Worm (Caenorhabditis elegans) whole organism, L4/young adult: ENCODE results near the gene F13B12.6.

ENCODE experiments used
- W03F9.2 ChIP-seq: fragments of 150-350 bp; optimal IDR thresholded peaks from 2 replicates; lab custom pipeline; 2014; ENCODE audit warnings: missing biosample characterization, missing genetic modification characterization
- dao-5 ChIP-seq: sonication (generic microtip); optimal IDR thresholded peaks from 2 replicates; lab custom pipeline; 2016; ENCODE audit warnings: missing genotype, missing genetic modification characterization, moderate library complexity, missing compliant biosample characterization
- him-1 ChIP-seq: sonication (generic microtip); optimal IDR thresholded peaks from 2 replicates; lab custom pipeline; 2016; ENCODE audit warnings: missing genotype, missing genetic modification reagents, missing genetic modification characterization, missing compliant biosample characterization

Gene F13B12.6

DNA sequence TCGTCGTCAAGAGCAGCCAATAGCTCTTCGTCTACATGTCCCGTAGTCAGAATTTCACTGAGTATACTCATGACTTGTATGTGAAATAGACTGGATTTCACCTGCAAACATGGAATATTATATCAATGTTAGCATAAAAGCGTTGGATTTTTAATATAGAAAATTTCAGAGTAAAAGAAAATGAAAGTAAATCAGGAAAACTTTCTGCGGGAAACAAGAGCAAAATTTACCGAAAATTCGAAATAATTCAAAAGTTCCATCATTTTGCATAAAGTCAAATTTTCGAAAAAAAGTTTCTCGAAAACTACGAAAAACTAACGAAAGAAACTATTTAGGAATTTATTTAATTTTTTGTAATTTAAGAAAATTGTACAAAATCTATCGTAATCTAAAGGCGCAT lies at the start of gene F13B12.6:
TSS of gene F13B12.6 (minus strand) at position 101 of the 400 bp plus-strand sequence.
- TF ChIP-seq him-1 (tag; lab: Kevin White, UChicago): no peak
- no peak for TF ChIP-seq dao-5 (tag; lab: Kevin White, UChicago)
- no peak for TF ChIP-seq W03F9.2 (tag; lab: Kevin White, UChicago)

DNA sequence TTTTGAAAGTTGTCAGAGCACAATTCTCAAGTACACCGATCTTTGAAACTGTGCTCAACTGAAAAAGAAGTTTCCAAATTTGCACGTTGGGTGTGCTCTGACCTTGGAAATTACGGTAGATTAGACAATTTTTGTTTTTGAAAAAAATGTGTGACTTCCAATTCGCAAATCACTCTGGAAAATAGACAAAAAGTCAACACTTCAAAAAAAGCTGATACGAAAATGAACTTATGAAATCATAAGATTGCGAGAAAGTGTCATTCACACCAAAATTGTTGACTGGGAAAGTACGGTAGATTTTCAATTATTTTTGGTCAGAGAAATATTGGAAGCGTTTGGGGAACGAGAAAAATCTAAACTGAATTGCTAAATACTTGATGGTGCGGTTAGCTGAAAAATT lies 49.7 kb upstream of the F13B12.6 start:
- TF ChIP-seq W03F9.2 (tag; lab: Kevin White, UChicago) (no peak), dao-5 (tag; lab: Kevin White, UChicago) (no peak), him-1 (tag; lab: Kevin White, UChicago) (no peak)

DNA sequence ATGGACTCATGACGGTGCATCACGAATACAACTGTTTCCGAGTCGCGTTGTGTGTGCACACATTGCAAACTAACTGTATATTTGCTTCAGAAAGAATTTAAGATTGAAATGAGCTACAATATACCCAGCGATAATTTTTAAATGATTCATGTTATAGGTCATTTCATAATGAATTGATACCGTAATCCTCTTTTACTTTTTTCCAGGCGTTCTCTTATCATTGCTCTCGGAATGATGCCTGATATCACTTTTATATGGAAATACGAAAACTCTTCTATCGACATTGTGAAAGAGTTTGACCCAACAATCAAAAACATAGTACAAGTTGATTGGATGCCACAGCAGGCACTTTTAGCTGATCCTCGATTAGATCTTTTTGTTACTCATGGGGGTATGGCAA lies 48.7 kb upstream of the F13B12.6 start:
- TF ChIP-seq dao-5 (tag; lab: Kevin White, UChicago) (no peak), him-1 (tag; lab: Kevin White, UChicago) (no peak), W03F9.2 (tag; lab: Kevin White, UChicago) (no peak)

DNA sequence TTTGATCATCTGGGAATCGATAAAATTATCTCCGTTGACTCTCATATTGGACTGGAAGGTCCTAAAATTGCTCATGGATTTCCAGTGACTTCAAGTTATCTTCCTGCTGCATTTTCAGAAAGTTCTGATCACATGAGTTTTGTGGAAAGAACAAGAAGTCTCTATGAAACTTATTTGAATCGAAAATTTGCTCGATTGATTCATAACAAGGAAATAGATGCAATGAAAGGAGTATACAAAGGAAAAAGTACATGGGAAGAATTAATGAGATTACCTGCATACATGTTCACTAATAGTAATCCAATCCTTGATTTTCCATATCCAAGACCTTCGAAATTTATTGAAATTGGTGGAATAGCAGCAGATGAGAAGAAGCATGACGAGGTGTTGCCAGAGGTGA lies 48.1 kb upstream of the F13B12.6 start:
- TF ChIP-seq him-1 (tag; lab: Kevin White, UChicago) (no peak), W03F9.2 (tag; lab: Kevin White, UChicago) (no peak), dao-5 (tag; lab: Kevin White, UChicago) (no peak)

DNA sequence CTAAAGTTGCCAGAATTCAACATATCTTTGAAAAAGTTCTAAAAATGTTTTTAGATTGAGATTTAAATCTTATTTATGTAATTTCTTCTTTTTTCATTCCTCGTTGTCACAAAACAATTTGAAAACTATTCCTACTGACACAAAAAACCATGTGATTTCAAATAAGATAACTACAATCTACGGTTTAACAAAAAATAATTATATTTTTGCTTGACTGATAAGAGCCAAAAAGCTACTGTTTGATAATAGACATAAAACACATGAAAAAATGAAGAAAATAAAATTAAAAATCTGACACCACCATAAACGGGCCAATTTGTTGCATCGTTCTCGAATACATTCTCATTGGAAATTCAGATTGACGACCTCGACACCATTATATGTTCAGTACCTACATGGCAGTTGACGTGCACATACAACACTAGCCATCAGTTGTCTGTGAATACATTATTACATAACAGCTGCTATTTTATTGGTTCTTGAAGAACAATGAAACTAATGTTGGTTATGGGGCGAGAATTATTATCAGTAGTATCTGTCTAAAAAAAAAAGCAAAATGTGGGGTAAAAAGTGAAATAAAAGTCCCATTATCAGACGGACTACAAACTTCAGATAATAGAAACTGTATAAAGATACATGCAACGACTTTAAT lies 46.4 kb upstream of the F13B12.6 start, which contains the start of gene ugt-43:
TSS of gene ugt-43 (plus strand) at position 602 of the 652 bp plus-strand sequence.
- TF ChIP-seq him-1 (tag; lab: Kevin White, UChicago): no peak
- TF ChIP-seq W03F9.2 (tag; lab: Kevin White, UChicago): no peak
- no peak for TF ChIP-seq dao-5 (tag; lab: Kevin White, UChicago)

DNA sequence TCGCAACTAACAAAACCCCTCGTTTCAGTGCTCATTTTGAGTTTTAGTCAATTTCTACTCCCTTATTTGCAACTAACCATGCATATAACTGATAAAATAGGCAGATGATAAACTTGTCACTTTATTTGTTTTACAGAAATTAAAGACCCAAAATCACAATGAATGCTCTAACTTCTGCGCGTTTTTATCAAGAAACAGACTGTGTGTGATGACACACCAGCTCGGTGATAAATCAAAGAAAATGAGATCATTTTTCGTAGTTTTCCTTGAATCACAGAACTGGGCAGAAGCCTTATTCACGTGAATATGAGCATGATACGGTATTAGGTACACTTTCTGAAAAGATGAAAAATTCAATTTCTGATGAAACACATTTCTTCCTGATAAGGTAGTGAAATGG lies 45.4 kb upstream of the F13B12.6 start:
- no peak for TF ChIP-seq W03F9.2 (tag; lab: Kevin White, UChicago)
- TF ChIP-seq him-1 (tag; lab: Kevin White, UChicago): no peak

DNA sequence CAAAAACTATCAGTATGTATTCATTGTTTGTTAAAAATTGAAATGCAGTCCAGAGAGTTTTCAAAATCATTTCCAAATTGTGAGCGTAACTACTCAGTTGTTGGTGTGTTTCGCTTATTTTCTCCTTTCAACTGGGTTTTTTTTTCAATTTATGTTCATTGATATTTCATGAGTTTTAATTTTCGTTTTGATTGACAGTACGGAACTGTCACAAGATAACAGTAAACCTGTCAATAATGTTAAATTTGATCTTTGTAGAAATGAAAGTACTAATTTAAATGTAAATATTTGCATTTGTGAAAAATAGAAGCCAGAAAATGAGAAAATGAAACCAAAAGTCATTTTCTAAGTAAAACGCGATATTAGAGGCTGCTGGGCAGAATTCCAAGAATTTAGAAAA lies 44.9 kb upstream of the F13B12.6 start:
- TF ChIP-seq him-1 (tag; lab: Kevin White, UChicago) (no peak), W03F9.2 (tag; lab: Kevin White, UChicago) (no peak), dao-5 (tag; lab: Kevin White, UChicago) (no peak)

DNA sequence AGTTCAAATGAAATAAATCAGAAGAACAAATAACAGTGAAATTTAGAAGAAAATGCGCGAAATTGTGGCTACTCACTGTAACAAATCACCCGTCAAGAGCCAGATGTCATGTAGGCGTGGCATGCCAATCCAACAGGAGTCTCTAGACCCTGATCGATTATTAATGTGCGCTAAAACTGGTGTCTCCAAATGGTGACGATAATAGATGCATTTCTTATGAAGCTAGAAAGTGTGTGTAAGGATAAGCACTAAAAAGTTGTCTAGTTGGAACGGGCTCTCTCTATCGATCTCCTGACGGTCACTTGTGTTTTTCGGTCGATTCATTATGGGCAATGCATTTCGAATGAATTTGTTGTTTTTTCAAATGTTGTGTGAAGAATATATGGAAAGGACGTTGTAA lies 44.1 kb upstream of the F13B12.6 start, which contains the start of gene mec-3:
TSS of gene mec-3 (minus strand) at position 101 of the 400 bp plus-strand sequence.
- no peak for TF ChIP-seq him-1 (tag; lab: Kevin White, UChicago)
- TF ChIP-seq W03F9.2 (tag; lab: Kevin White, UChicago): no peak
- no peak for TF ChIP-seq dao-5 (tag; lab: Kevin White, UChicago)

DNA sequence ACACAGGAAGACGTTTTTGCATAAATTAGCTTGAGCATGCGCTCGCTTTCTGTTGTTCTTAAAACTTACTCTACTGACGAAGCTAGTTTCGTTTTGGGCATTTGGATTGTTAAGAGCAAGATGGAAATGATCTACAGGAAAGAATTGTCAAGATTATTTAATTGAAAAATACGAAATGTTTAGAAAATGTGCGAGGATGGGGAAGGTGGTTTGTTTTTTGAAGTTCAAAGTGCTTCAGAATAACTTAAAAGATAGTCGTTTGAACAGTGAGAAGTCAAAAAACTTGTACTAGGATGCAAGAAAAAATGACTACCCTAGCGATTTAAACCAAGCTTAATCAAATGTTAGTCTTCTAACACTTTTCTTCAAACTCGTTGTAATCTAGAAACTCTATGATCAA lies 39.5 kb upstream of the F13B12.6 start, which contains the start of gene srb-17:
TSS of gene srb-17 (minus strand) at position 101 of the 400 bp plus-strand sequence.
- no peak for TF ChIP-seq W03F9.2 (tag; lab: Kevin White, UChicago)
- TF ChIP-seq dao-5 (tag; lab: Kevin White, UChicago): no peak
- TF ChIP-seq him-1 (tag; lab: Kevin White, UChicago): no peak

DNA sequence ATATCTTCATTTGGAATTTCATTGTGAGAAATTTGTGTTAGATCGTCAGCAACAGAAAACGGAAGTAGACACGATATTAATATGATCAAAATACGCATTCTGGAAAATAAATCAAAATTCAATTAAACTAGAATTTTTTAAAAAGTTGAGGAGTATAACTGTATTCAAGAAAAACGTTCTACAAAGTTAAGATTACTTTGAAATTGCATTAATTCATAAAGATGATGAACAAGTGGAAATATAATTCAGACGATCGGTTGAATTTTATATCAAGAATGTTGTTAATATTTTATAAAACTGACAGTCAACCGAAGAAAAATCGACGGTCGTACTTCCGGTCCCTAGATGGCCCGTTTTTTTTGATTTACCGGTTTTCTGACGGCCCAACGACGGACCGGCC lies 35.3 kb upstream of the F13B12.6 start, which contains the start of gene F01D4.8:
TSS of gene F01D4.8 (minus strand) at position 101 of the 400 bp plus-strand sequence.
- TF ChIP-seq dao-5 (tag; lab: Kevin White, UChicago) (no peak), him-1 (tag; lab: Kevin White, UChicago) (no peak), W03F9.2 (tag; lab: Kevin White, UChicago) (no peak)

DNA sequence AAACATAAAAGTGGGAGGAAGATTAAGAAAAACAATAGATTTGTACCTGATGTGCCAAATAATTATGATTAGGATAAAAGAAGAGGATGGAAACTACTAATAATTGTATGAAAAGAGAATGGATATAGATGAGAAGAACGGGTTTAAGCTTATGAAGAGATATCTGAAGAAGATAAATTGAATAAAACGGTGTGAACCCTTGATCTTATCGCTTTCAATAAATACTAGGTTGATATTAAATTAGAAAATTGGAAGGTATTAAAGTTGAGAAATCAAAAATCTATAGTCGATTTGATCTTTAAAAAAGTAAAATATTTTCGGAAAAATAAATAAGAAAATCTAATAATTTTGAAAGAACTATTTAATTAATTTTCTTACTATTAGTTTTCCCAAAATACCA lies 32.1 kb upstream of the F13B12.6 start, which contains the start of gene F13B12.4:
TSS of gene F13B12.4 (minus strand) at position 101 of the 400 bp plus-strand sequence.
- TF ChIP-seq dao-5 (tag; lab: Kevin White, UChicago) (no peak), him-1 (tag; lab: Kevin White, UChicago) (no peak), W03F9.2 (tag; lab: Kevin White, UChicago) (no peak)

DNA sequence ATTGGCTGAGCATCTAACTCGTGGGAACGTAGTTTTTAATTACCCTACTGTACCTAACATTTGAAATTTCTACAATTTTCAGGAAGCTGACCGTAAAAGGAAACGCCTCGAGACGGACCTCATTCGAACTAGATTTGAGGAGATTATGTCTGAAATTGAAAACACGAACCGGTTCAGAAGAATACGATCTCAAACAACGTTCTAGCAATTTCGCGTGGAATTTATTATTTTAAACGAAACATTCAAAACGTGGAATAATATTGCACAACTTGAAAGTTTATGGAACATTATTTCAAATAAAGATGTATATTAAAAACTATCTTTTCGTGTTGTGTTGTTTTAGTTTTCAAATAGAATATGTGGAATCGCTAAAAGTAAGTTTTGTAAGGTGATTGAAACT lies 25.8 kb upstream of the F13B12.6 start, which contains the start of gene F13B12.7:
TSS of gene F13B12.7 (plus strand) at position 301 of the 400 bp plus-strand sequence.
- TF ChIP-seq him-1 (tag; lab: Kevin White, UChicago) (no peak), W03F9.2 (tag; lab: Kevin White, UChicago) (no peak), dao-5 (tag; lab: Kevin White, UChicago) (no peak)

DNA sequence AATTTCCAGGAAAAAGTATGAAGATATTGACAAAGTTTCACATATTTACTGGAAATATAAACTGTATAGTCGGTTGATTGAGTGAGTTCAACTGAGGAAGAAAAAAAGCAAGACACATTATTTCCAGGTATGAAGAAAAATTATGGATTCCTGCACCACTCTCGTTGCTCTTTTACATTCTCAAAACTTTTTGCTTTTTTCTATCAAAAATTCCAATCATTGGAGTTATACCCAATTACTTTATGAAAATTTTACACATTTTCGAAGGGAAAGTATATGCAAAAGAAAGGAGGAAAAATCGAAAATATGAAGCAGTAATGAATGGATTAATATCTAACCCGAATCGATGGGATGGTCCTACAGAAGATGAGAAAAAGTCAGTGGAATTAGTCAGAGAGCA lies 25.2 kb upstream of the F13B12.6 start:
- TF ChIP-seq dao-5 (tag; lab: Kevin White, UChicago): no peak
- TF ChIP-seq W03F9.2 (tag; lab: Kevin White, UChicago): no peak
- TF ChIP-seq him-1 (tag; lab: Kevin White, UChicago): no peak

DNA sequence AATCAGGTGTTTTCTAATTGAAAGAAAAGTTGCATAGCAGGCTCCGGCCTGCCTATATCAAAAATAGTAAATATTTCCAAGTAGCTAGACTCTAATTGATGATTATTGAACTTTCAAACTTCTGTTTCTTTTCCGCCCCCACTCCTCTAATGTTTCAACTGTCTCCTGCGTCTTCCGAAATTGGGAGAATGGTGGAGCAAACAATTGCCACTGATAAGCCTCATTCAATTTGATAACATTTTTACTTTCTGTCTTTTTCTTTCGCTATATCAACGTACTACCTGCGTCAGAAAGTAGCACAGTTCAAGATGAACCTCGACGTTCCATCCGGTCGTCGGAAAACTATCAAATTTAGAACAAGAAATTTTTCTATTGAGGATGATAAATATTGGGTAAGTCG lies 21.2 kb upstream of the F13B12.6 start, which contains the start of gene F13B12.3:
TSS of gene F13B12.3 (plus strand) at position 223 of the 400 bp plus-strand sequence.
- TF ChIP-seq dao-5 (tag; lab: Kevin White, UChicago) (no peak), W03F9.2 (tag; lab: Kevin White, UChicago) (no peak), him-1 (tag; lab: Kevin White, UChicago) (no peak)
